Worm (Caenorhabditis elegans) whole organism, L1 larva: ENCODE results near the gene bigr-1.

Experiments used
- C04F5.9 ChIP-seq: sonication (generic microtip); optimal IDR thresholded peaks from 2 replicates; lab custom pipeline; 2016; ENCODE audit warnings: missing genetic modification characterization, missing compliant biosample characterization
- aha-1 ChIP-seq: fragments of 150-350 bp; optimal IDR thresholded peaks from 2 replicates; lab custom pipeline; 2014; ENCODE audit warnings: missing biosample characterization, missing genetic modification characterization
- ceh-63 ChIP-seq: fragments of 200-800 bp; sonication (Bioruptor generic); optimal IDR thresholded peaks from 2 replicates; lab custom pipeline; 2018; ENCODE audit warnings: mild to moderate bottlenecking, missing genetic modification characterization, missing compliant biosample characterization
- ceh-8 ChIP-seq: fragments of 200-800 bp; sonication (Bioruptor generic); optimal IDR thresholded peaks from 2 replicates; lab custom pipeline; 2018; ENCODE audit warnings: mild to moderate bottlenecking, missing genetic modification characterization, moderate library complexity, missing compliant biosample characterization
- ceh-82 ChIP-seq, 3 experiments: fragments of 150-350 bp in 1 of 3; sonication (generic microtip) in 2 of 3; optimal IDR thresholded peaks; 2 replicates each; lab custom pipeline; 2014 to 2017; ENCODE audit warnings: missing biosample characterization in 3 of 3, missing genetic modification characterization in 3 of 3
- ceh-88 ChIP-seq: fragments of 200-800 bp; sonication (Bioruptor generic); IDR thresholded peaks from 2 replicates; pipeline ENCODE4 v1.3.6; 2022; ENCODE audit warnings: missing genetic modification characterization, missing compliant biosample characterization
- ces-1 ChIP-seq: fragments of 150-350 bp; optimal IDR thresholded peaks from 2 replicates; lab custom pipeline; 2014; ENCODE audit warnings: missing biosample characterization, missing genetic modification reagents, missing genetic modification characterization
- dpl-1 ChIP-seq, 3 experiments: fragments of 150-350 bp in 2 of 3; sonication (generic microtip) in 1 of 3; optimal IDR thresholded peaks; 2 replicates each; lab custom pipeline; 2014 to 2017; ENCODE audit warnings: missing biosample characterization in 3 of 3, missing genetic modification characterization in 3 of 3, missing genetic modification reagents in 3 of 3
- dsc-1 ChIP-seq: sonication (generic microtip); optimal IDR thresholded peaks from 2 replicates; lab custom pipeline; 2016; ENCODE audit warnings: mild to moderate bottlenecking, missing genetic modification characterization, missing compliant biosample characterization
- efl-1 ChIP-seq, 4 experiments: fragments of 150-350 bp; optimal IDR thresholded peaks in 3 of 4; peaks in 1 of 4; 1 replicate in 1 of 4; 2 replicates in 3 of 4; lab custom pipeline; 2014; ENCODE audit warnings: missing biosample characterization in 2 of 4, missing genetic modification characterization in 2 of 4, missing genetic modification reagents in 2 of 4
- efl-3 ChIP-seq: fragments of 200-800 bp; sonication (Bioruptor generic); optimal IDR thresholded peaks from 2 replicates; lab custom pipeline; 2018; ENCODE audit warnings: mild to moderate bottlenecking, missing genetic modification characterization, missing compliant biosample characterization
- egl-27 ChIP-seq, 2 experiments: fragments of 150-350 bp in 1 of 2; sonication (generic microtip); optimal IDR thresholded peaks; 3 replicates each; lab custom pipeline; 2017 to 2018; ENCODE audit warnings: missing biosample characterization in 2 of 2, missing genetic modification characterization in 2 of 2, missing genetic modification reagents in 2 of 2
- ets-5 ChIP-seq: fragments of 200-800 bp; sonication (Bioruptor generic); IDR thresholded peaks from 2 replicates; pipeline ENCODE4 v1.3.6; 2022; ENCODE audit warnings: missing genetic modification characterization, missing compliant biosample characterization
- fkh-10 ChIP-seq: sonication (generic microtip); optimal IDR thresholded peaks from 2 replicates; lab custom pipeline; 2017; ENCODE audit warnings: missing biosample characterization, missing genetic modification reagents, missing genetic modification characterization
- fkh-8 ChIP-seq: sonication (generic microtip); optimal IDR thresholded peaks from 2 replicates; lab custom pipeline; 2016; ENCODE audit warnings: mild to moderate bottlenecking, missing genetic modification characterization, missing compliant biosample characterization
- fos-1 ChIP-seq: fragments of 150-350 bp; optimal IDR thresholded peaks from 2 replicates; lab custom pipeline; 2014; ENCODE audit warnings: missing biosample characterization, missing genetic modification characterization
- grh-1 ChIP-seq: fragments of 200-800 bp; sonication (Bioruptor generic); IDR thresholded peaks from 2 replicates; pipeline ENCODE4 v1.3.6; 2022; ENCODE audit warnings: missing genetic modification reagents, missing genetic modification characterization, missing compliant biosample characterization
- hlh-17 ChIP-seq: fragments of 200-800 bp; sonication (Bioruptor generic); optimal IDR thresholded peaks from 2 replicates; lab custom pipeline; 2018; ENCODE audit warnings: missing genetic modification characterization, mild to moderate bottlenecking, missing compliant biosample characterization, moderate library complexity, borderline replicate concordance
- hpl-2 ChIP-seq: fragments of 150-350 bp; optimal IDR thresholded peaks from 2 replicates; lab custom pipeline; 2014; ENCODE audit warnings: missing biosample characterization, missing genetic modification reagents, missing genetic modification characterization
- jun-1 ChIP-seq: fragments of 150-350 bp; optimal IDR thresholded peaks from 2 replicates; lab custom pipeline; 2014; ENCODE audit warnings: missing biosample characterization, missing genetic modification reagents, missing genetic modification characterization
- lin-14 ChIP-seq: fragments of 200-800 bp; sonication (Bioruptor generic); optimal IDR thresholded peaks from 2 replicates; lab custom pipeline; 2018; ENCODE audit warnings: mild to moderate bottlenecking, missing genetic modification characterization, moderate library complexity, missing compliant biosample characterization
- lin-39 ChIP-seq: fragments of 150-350 bp; optimal IDR thresholded peaks from 2 replicates; lab custom pipeline; 2014; ENCODE audit warnings: missing biosample characterization, missing genetic modification reagents, missing genetic modification characterization
- lir-3 ChIP-seq: sonication (generic microtip); optimal IDR thresholded peaks from 2 replicates; lab custom pipeline; 2016; ENCODE audit warnings: mild to moderate bottlenecking, missing genetic modification characterization, moderate library complexity, missing compliant biosample characterization; ENCODE audit not compliant: poor library complexity
- mab-9 ChIP-seq: fragments of 200-800 bp; sonication (Bioruptor generic); IDR thresholded peaks from 2 replicates; pipeline ENCODE4 v1.3.6; 2022; ENCODE audit warnings: missing genetic modification reagents, missing genetic modification characterization, missing compliant biosample characterization
- mef-2 ChIP-seq: fragments of 150-350 bp; optimal IDR thresholded peaks from 2 replicates; lab custom pipeline; 2014; ENCODE audit warnings: missing biosample characterization, missing genetic modification characterization
- nhr-11 ChIP-seq: fragments of 150-350 bp; optimal IDR thresholded peaks from 2 replicates; lab custom pipeline; 2014; ENCODE audit warnings: missing biosample characterization, missing genetic modification characterization
- nhr-19 ChIP-seq: fragments of 200-800 bp; sonication (Bioruptor generic); conservative IDR thresholded peaks from 2 replicates; pipeline ENCODE4 v1.3.6; 2022; ENCODE audit warnings: missing genetic modification characterization, missing compliant biosample characterization
- nhr-20 ChIP-seq: sonication (generic microtip); optimal IDR thresholded peaks from 2 replicates; lab custom pipeline; 2016; ENCODE audit warnings: mild to moderate bottlenecking, missing genetic modification characterization, missing compliant biosample characterization
- nhr-237 ChIP-seq: fragments of 150-350 bp; optimal IDR thresholded peaks from 2 replicates; lab custom pipeline; 2014; ENCODE audit warnings: missing biosample characterization, missing genetic modification characterization
- nhr-28 ChIP-seq: fragments of 150-350 bp; optimal IDR thresholded peaks from 2 replicates; lab custom pipeline; 2014; ENCODE audit warnings: missing biosample characterization, missing genetic modification characterization
- nhr-47 ChIP-seq: sonication (generic microtip); optimal IDR thresholded peaks from 2 replicates; lab custom pipeline; 2016; ENCODE audit warnings: mild to moderate bottlenecking, missing genetic modification characterization, moderate library complexity, missing compliant biosample characterization
- nhr-71 ChIP-seq: sonication (generic microtip); optimal IDR thresholded peaks from 2 replicates; lab custom pipeline; 2016; ENCODE audit warnings: mild to moderate bottlenecking, missing genetic modification characterization, moderate library complexity, missing compliant biosample characterization
- nhr-77 ChIP-seq: fragments of 150-350 bp; optimal IDR thresholded peaks from 2 replicates; lab custom pipeline; 2014; ENCODE audit warnings: missing biosample characterization, missing genetic modification characterization
- nhr-85 ChIP-seq: sonication (generic microtip); peaks from one replicate; lab custom pipeline; 2016; ENCODE audit warnings: missing genetic modification characterization, inconsistent platforms, missing compliant biosample characterization
- pag-3 ChIP-seq: sonication (generic microtip); optimal IDR thresholded peaks from 2 replicates; lab custom pipeline; 2017; ENCODE audit warnings: missing genetic modification characterization, mild to moderate bottlenecking, missing compliant biosample characterization, antibody characterized with exemption, borderline replicate concordance; ENCODE audit not compliant: insufficient read depth
- pax-3 ChIP-seq: fragments of 200-800 bp; sonication (Bioruptor generic); optimal IDR thresholded peaks from 2 replicates; lab custom pipeline; 2018; ENCODE audit warnings: mild to moderate bottlenecking, missing genetic modification characterization, moderate library complexity, missing compliant biosample characterization
- rnt-1 ChIP-seq: sonication (generic microtip); optimal IDR thresholded peaks from 2 replicates; lab custom pipeline; 2016; ENCODE audit warnings: mild to moderate bottlenecking, missing genetic modification characterization, moderate library complexity, missing compliant biosample characterization
- skn-1 ChIP-seq: fragments of 150-350 bp; optimal IDR thresholded peaks from 2 replicates; lab custom pipeline; 2014; ENCODE audit warnings: missing biosample characterization, missing genetic modification characterization
- snu-23 ChIP-seq: sonication (generic microtip); optimal IDR thresholded peaks from 2 replicates; lab custom pipeline; 2016; ENCODE audit warnings: missing genetic modification characterization, missing compliant biosample characterization
- sup-37 ChIP-seq: fragments of 200-800 bp; sonication (Bioruptor generic); optimal IDR thresholded peaks from 2 replicates; lab custom pipeline; 2018; ENCODE audit warnings: mild to moderate bottlenecking, missing genetic modification characterization, missing compliant biosample characterization
- swsn-7 ChIP-seq: sonication (generic microtip); optimal IDR thresholded peaks from 2 replicates; lab custom pipeline; 2016; ENCODE audit warnings: missing genetic modification characterization, missing compliant biosample characterization
- unc-130 ChIP-seq: fragments of 150-350 bp; optimal IDR thresholded peaks from 2 replicates; lab custom pipeline; 2017; ENCODE audit warnings: missing biosample characterization, missing genetic modification characterization, inconsistent platforms
- unc-62 ChIP-seq: fragments of 150-350 bp; optimal IDR thresholded peaks from 2 replicates; lab custom pipeline; 2014; ENCODE audit warnings: missing biosample characterization, missing genetic modification reagents, missing genetic modification characterization
- unc-86 ChIP-seq: sonication (generic microtip); optimal IDR thresholded peaks from 2 replicates; lab custom pipeline; 2016; ENCODE audit warnings: missing genetic modification characterization, missing compliant biosample characterization
- vab-15 ChIP-seq: sonication (generic microtip); optimal IDR thresholded peaks from 2 replicates; lab custom pipeline; 2017; ENCODE audit warnings: missing genotype, mild to moderate bottlenecking, missing genetic modification characterization, missing compliant biosample characterization
- xbp-1 ChIP-seq: sonication (generic microtip); optimal IDR thresholded peaks from 2 replicates; lab custom pipeline; 2016; ENCODE audit warnings: missing genetic modification characterization, missing compliant biosample characterization
- zag-1 ChIP-seq: fragments of 150-350 bp; optimal IDR thresholded peaks from 2 replicates; lab custom pipeline; 2014; ENCODE audit warnings: missing biosample characterization, missing genetic modification characterization
- zip-4 ChIP-seq: fragments of 200-800 bp; sonication (Bioruptor generic); optimal IDR thresholded peaks from 2 replicates; lab custom pipeline; 2018; ENCODE audit warnings: mild to moderate bottlenecking, missing genetic modification characterization, moderate library complexity, missing compliant biosample characterization
- ztf-4 ChIP-seq: fragments of 150-350 bp; optimal IDR thresholded peaks from 2 replicates; lab custom pipeline; 2014; ENCODE audit warnings: missing biosample characterization, missing genetic modification characterization

The bigr-1 gene

DNA sequence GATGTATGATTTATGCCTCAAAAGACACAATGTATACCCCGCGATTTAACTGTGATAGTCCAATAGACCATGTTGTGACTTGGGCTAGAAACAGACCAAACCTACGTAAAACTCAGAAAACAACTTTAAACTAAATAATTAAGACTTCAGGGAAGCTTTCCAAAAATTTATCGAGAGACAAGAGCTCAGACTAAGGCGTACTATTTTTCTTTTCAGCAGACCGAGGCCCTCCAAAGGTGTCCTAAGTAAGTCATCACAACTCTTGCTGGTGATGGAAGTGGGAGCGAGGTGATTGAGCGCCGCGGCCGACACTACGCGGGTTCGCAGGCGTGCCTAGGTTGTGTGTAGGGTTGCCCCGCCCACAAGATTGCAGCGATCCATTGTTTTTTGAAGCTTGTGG lies 14.4 kb upstream of the bigr-1 start (continued):
- TF ChIP-seq fos-1 (tag; lab: Kevin White, UChicago) (peak; percentile 61), nhr-47 (tag; lab: Kevin White, UChicago) (peak; percentile 89), hlh-17 (GFP tag; lab: Kevin White, UChicago) (no peak), dsc-1 (peak; percentile 90), ces-1 (GFP tag; lab: Kevin White, UChicago) (no peak), nhr-19 (GFP tag; lab: Robert Waterston, UW) (peak; percentile 89), unc-62 (GFP tag; lab: Kevin White, UChicago) (no peak), lin-14 (GFP tag; lab: Kevin White, UChicago) (peak; percentile 70), swsn-7 (tag; lab: Kevin White, UChicago) (peak; percentile 85), vab-15 (tag; lab: Kevin White, UChicago) (no peak), skn-1 (tag; lab: Kevin White, UChicago) (peak; percentile 16), C04F5.9 (tag; lab: Kevin White, UChicago) (peak; percentile 41), nhr-28 (no peak), mef-2 (tag; lab: Kevin White, UChicago) (no peak), hpl-2 (GFP tag; lab: Kevin White, UChicago) (no peak), zip-4 (GFP tag; lab: Kevin White, UChicago) (peak; percentile 57), ceh-8 (GFP tag; lab: Kevin White, UChicago) (no peak), nhr-77 (tag; lab: Kevin White, UChicago) (peak; percentile 59), unc-86 (peak; percentile 55), nhr-237 (tag; lab: Kevin White, UChicago) (no peak), pag-3 (tag; lab: Kevin White, UChicago) (no peak), pax-3 (peak; percentile 16), aha-1 (tag; lab: Kevin White, UChicago) (no peak), fkh-10 (GFP tag; lab: Kevin White, UChicago) (no peak), efl-3 (GFP tag; lab: Kevin White, UChicago) (no peak), xbp-1 (tag; lab: Kevin White, UChicago) (peak; percentile 72), ztf-4 (no peak), unc-130 (no peak), mab-9 (GFP tag; lab: Robert Waterston, UW) (no peak), sup-37 (GFP tag; lab: Kevin White, UChicago) (peak; percentile 80), nhr-11 (tag; lab: Kevin White, UChicago) (no peak)

ce11 chrII:11175347-11175746 lies 6.1 kb upstream of the bigr-1 start:
- TF ChIP-seq aha-1 (tag; lab: Kevin White, UChicago) (no peak), nhr-77 (tag; lab: Kevin White, UChicago) (no peak), unc-86 (no peak), xbp-1 (tag; lab: Kevin White, UChicago) (no peak), nhr-20 (tag; lab: Kevin White, UChicago) (no peak), lir-3 (no peak), fkh-10 (GFP tag; lab: Kevin White, UChicago) (no peak), grh-1 (GFP tag; lab: Robert Waterston, UW) (no peak), ceh-8 (GFP tag; lab: Kevin White, UChicago) (no peak), ceh-82 (tag; optimal IDR thresholded peaks at IDR 0.05; lab: Kevin White, UChicago) (no peak), nhr-11 (tag; lab: Kevin White, UChicago) (no peak), egl-27 (tag; optimal IDR thresholded peaks at IDR 0.05; lab: Kevin White, UChicago) (no peak), ceh-63 (GFP tag; lab: Kevin White, UChicago) (no peak), zag-1 (no peak), nhr-85 (tag; lab: Kevin White, UChicago) (no peak)

DNA sequence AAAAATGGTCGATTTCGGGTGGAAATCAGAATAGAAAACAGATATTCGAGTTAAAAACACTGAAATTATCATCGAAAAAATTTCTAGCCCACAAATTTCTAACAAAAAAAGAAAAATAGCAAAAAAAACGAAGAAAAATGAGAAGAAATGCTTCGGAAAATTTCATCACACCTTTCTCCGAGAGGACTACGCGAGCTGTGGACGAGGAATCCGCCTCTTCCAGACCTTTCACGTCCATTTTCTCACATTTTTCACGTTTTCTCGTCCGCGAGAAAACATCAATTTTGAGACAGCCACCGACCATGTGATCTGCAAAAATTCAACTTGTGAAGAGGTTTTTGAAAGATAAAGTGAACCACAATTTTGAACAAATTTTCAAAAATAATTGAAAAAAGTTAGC lies 5.0 kb upstream of the bigr-1 start:
- TF ChIP-seq ceh-88 (GFP tag; lab: Robert Waterston, UW) (no peak), rnt-1 (peak; percentile 49), dpl-1 (GFP tag; optimal IDR thresholded peaks at IDR 0.05; lab: Kevin White, UChicago) (peak in 1 of 3 experiments; percentile 3), nhr-71 (peak; percentile 15), efl-1 (optimal IDR thresholded peaks at IDR 0.05; lab: Kevin White, UChicago) (no peak), efl-1 (GFP tag; optimal IDR thresholded peaks at IDR 0.05 in 1 of 2; lab: Kevin White, UChicago) (peak in 1 of 2 experiments; percentile 73), snu-23 (GFP tag; lab: Kevin White, UChicago) (no peak), fkh-8 (tag; lab: Kevin White, UChicago) (no peak), ets-5 (no peak), skn-1 (tag; lab: Kevin White, UChicago) (peak; percentile 1), fkh-10 (GFP tag; lab: Kevin White, UChicago) (no peak), lin-39 (tag; lab: Kevin White, UChicago) (no peak), jun-1 (tag; lab: Kevin White, UChicago) (no peak), aha-1 (tag; lab: Kevin White, UChicago) (no peak)
